Fruit fly (Drosophila melanogaster) whole organism, embryonic: ENCODE data around the gene Ndae1.

Experiments used
- Awh ChIP-seq: fragments of 200-800 bp; sonication (Bioruptor generic); IDR thresholded peaks from 2 replicates; pipeline ENCODE4, ENCODE4 v1.3.6; 2022; ENCODE audit warnings: missing biosample characterization, missing genetic modification characterization
- CG1024 ChIP-seq: fragments of 200-800 bp; sonication (Bioruptor generic); IDR thresholded peaks from 2 replicates; pipeline ENCODE4 v1.3.6; 2022; ENCODE audit warnings: missing biosample characterization, missing genetic modification characterization
- CG10267 ChIP-seq: fragments of 200-800 bp; sonication (Bioruptor generic); optimal IDR thresholded peaks from 2 replicates; lab custom pipeline; 2018; ENCODE audit warnings: missing biosample characterization, mild to moderate bottlenecking, missing genetic modification characterization, moderate library complexity
- CG10979 ChIP-seq: fragments of 200-800 bp; sonication (Bioruptor generic); optimal IDR thresholded peaks from 2 replicates; lab custom pipeline; 2018; ENCODE audit warnings: missing biosample characterization, mild to moderate bottlenecking, missing genetic modification characterization, moderate library complexity
- CG11504 ChIP-seq: fragments of 200-800 bp; sonication (Bioruptor generic); optimal IDR thresholded peaks from 3 replicates; lab custom pipeline; 2019; ENCODE audit warnings: missing biosample characterization, mild to moderate bottlenecking, missing genetic modification characterization, moderate library complexity
- CG12391 ChIP-seq: fragments of 200-800 bp; sonication (Bioruptor generic); optimal IDR thresholded peaks from 3 replicates; lab custom pipeline; 2018; ENCODE audit warnings: missing biosample characterization, mild to moderate bottlenecking, missing genetic modification characterization, moderate library complexity
- CG12744 ChIP-seq: fragments of 200-800 bp; sonication (Bioruptor generic); optimal IDR thresholded peaks from 2 replicates; lab custom pipeline; 2016; ENCODE audit warnings: missing biosample characterization, missing genetic modification characterization
- CG13123 ChIP-seq: fragments of 200-800 bp; sonication (Bioruptor generic); optimal IDR thresholded peaks from 2 replicates; lab custom pipeline; 2016; ENCODE audit warnings: missing biosample characterization, missing genetic modification characterization
- CG13424 ChIP-seq: fragments of 200-800 bp; sonication (Bioruptor generic); optimal IDR thresholded peaks from 2 replicates; lab custom pipeline; 2019; ENCODE audit warnings: missing biosample characterization, mild to moderate bottlenecking, missing genetic modification characterization, moderate library complexity
- CG14441 ChIP-seq: fragments of 200-800 bp; sonication (Bioruptor generic); IDR thresholded peaks from 2 replicates; pipeline ENCODE4 v1.3.6; 2022; ENCODE audit warnings: missing biosample characterization, missing genetic modification characterization
- CG1647 ChIP-seq: fragments of 200-800 bp; sonication (Bioruptor generic); optimal IDR thresholded peaks from 3 replicates; lab custom pipeline; 2016; ENCODE audit warnings: missing biosample characterization, missing genetic modification characterization
- CG16863 ChIP-seq: fragments of 200-800 bp; sonication (Bioruptor generic); optimal IDR thresholded peaks from 3 replicates; lab custom pipeline; 2016; ENCODE audit warnings: missing biosample characterization, missing genetic modification characterization
- CG17361 ChIP-seq: fragments of 200-800 bp; sonication (Bioruptor generic); IDR thresholded peaks from 3 replicates; pipeline ENCODE4 v1.3.6; 2022; ENCODE audit warnings: missing biosample characterization, missing genetic modification characterization
- CG17829 ChIP-seq: fragments of 200-800 bp; optimal IDR thresholded peaks from 2 replicates; lab custom pipeline; 2019; ENCODE audit warnings: missing biosample characterization, mild to moderate bottlenecking, missing genetic modification characterization, moderate library complexity
- CG18476 ChIP-seq: fragments of 200-800 bp; sonication (Bioruptor generic); optimal IDR thresholded peaks from 2 replicates; lab custom pipeline; 2016; ENCODE audit warnings: missing biosample characterization, mild to moderate bottlenecking, missing genetic modification characterization
- CG2875 ChIP-seq: fragments of 200-800 bp; sonication (Bioruptor generic); optimal IDR thresholded peaks from 2 replicates; lab custom pipeline; 2017; ENCODE audit warnings: missing biosample characterization, mild to moderate bottlenecking, missing genetic modification characterization, missing genetic modification reagents
- CG30403 ChIP-seq: fragments of 200-800 bp; sonication (Bioruptor generic); optimal IDR thresholded peaks from 3 replicates; lab custom pipeline; 2016; ENCODE audit warnings: missing biosample characterization, missing genetic modification characterization
- CG33557 ChIP-seq: fragments of 200-800 bp; sonication (Bioruptor generic); optimal IDR thresholded peaks from 2 replicates; lab custom pipeline; 2019; ENCODE audit warnings: missing biosample characterization, mild to moderate bottlenecking, missing genetic modification characterization, moderate library complexity
- CG6254 ChIP-seq: fragments of 200-800 bp; sonication (Bioruptor generic); optimal IDR thresholded peaks from 3 replicates; lab custom pipeline; 2017; ENCODE audit warnings: mild to moderate bottlenecking, missing biosample characterization, missing genetic modification reagents, missing genetic modification characterization
- CG6765 ChIP-seq: fragments of 200-800 bp; sonication (Bioruptor generic); optimal IDR thresholded peaks from 3 replicates; lab custom pipeline; 2017; ENCODE audit warnings: missing biosample characterization, mild to moderate bottlenecking, missing genetic modification characterization
- CG7745 ChIP-seq: fragments of 200-800 bp; sonication (Bioruptor generic); optimal IDR thresholded peaks from 2 replicates; lab custom pipeline; 2018; ENCODE audit warnings: missing biosample characterization, mild to moderate bottlenecking, missing genetic modification characterization, moderate library complexity
- CoRest ChIP-seq: fragments of 200-800 bp; sonication (Bioruptor generic); optimal IDR thresholded peaks from 3 replicates; lab custom pipeline; 2018; ENCODE audit warnings: missing biosample characterization, mild to moderate bottlenecking, missing genetic modification characterization, moderate library complexity
- D ChIP-seq, 2 experiments: fragments of 200-800 bp in 1 of 2; fragments of >200 bp in 1 of 2; sonication (Bioruptor generic) in 1 of 2; optimal IDR thresholded peaks; 2 replicates in 1 of 2; 3 replicates in 1 of 2; lab custom pipeline; 2017; ENCODE audit warnings: mild to moderate bottlenecking in 1 of 2, missing biosample characterization in 1 of 2, missing genetic modification characterization in 1 of 2, missing genetic modification reagents in 1 of 2
- Deaf1 ChIP-seq: fragments of 200-800 bp; optimal IDR thresholded peaks from 3 replicates; lab custom pipeline; 2019; ENCODE audit warnings: missing biosample characterization, mild to moderate bottlenecking, missing genetic modification characterization, moderate library complexity
- E2f1 ChIP-seq: fragments of 200-800 bp; sonication (Bioruptor generic); IDR thresholded peaks from 2 replicates; pipeline ENCODE4 v1.3.6; 2022; ENCODE audit warnings: missing biosample characterization, missing genetic modification characterization
- Gug ChIP-seq: fragments of 200-800 bp; sonication (Bioruptor generic); IDR thresholded peaks from 4 replicates; pipeline ENCODE4 v1.3.6; 2022; ENCODE audit warnings: missing biosample characterization, missing genetic modification characterization
- HLH54F ChIP-seq: fragments of 200-800 bp; sonication (Bioruptor generic); optimal IDR thresholded peaks from 3 replicates; lab custom pipeline; 2016; ENCODE audit warnings: missing biosample characterization, missing genetic modification characterization
- HmgZ ChIP-seq: fragments of 200-800 bp; sonication (Bioruptor generic); optimal IDR thresholded peaks from 2 replicates; lab custom pipeline; 2018; ENCODE audit warnings: missing biosample characterization, mild to moderate bottlenecking, missing genetic modification characterization
- Hr3 ChIP-seq: fragments of 200-800 bp; sonication (Bioruptor generic); optimal IDR thresholded peaks from 3 replicates; lab custom pipeline; 2016; ENCODE audit warnings: missing biosample characterization, missing genetic modification characterization
- Lim3 ChIP-seq: fragments of 200-800 bp; sonication (Bioruptor generic); IDR thresholded peaks from 2 replicates; pipeline ENCODE4 v1.3.6; 2022; ENCODE audit warnings: missing biosample characterization, missing genetic modification characterization
- NFAT ChIP-seq: fragments of 200-800 bp; sonication (Bioruptor generic); IDR thresholded peaks from 2 replicates; pipeline ENCODE4 v1.3.6; 2022; ENCODE audit warnings: missing biosample characterization, missing genetic modification characterization
- Poxn ChIP-seq: fragments of 200-800 bp; sonication (Bioruptor generic); IDR thresholded peaks from 2 replicates; pipeline ENCODE4 v1.3.6; 2022; ENCODE audit warnings: missing biosample characterization, missing genetic modification characterization
- Trl ChIP-seq, 3 experiments: fragments of >200 bp in 2 of 3; fragments of 200-800 bp in 1 of 3; sonication (Bioruptor generic) in 1 of 3; optimal IDR thresholded peaks; 2 replicates in 1 of 3; 3 replicates in 2 of 3; lab custom pipeline; 2016 to 2017; ENCODE audit warnings: missing biosample characterization in 1 of 3, missing genetic modification characterization in 1 of 3
- abd-A ChIP-seq: fragments of 200-800 bp; sonication (Bioruptor generic); optimal IDR thresholded peaks from 3 replicates; lab custom pipeline; 2019; ENCODE audit warnings: missing biosample characterization, mild to moderate bottlenecking, missing genetic modification characterization, moderate library complexity
- bowl ChIP-seq: fragments of 200-800 bp; sonication (Bioruptor generic); IDR thresholded peaks from 2 replicates; pipeline ENCODE4 v1.3.6; 2022; ENCODE audit warnings: missing biosample characterization, missing genetic modification characterization
- chn ChIP-seq: fragments of 200-800 bp; sonication (Bioruptor generic); optimal IDR thresholded peaks from 2 replicates; lab custom pipeline; 2016; ENCODE audit warnings: missing biosample characterization, missing genetic modification characterization
- crp ChIP-seq, 2 experiments: fragments of 200-800 bp; sonication (Bioruptor generic); optimal IDR thresholded peaks; 2 replicates in 1 of 2; 3 replicates in 1 of 2; lab custom pipeline; 2017; ENCODE audit warnings: missing biosample characterization in 2 of 2, missing genetic modification characterization in 2 of 2, mild to moderate bottlenecking in 1 of 2, moderate library complexity in 1 of 2
- dimm ChIP-seq: fragments of 200-800 bp; sonication (Bioruptor generic); IDR thresholded peaks from 2 replicates; pipeline ENCODE4 v1.3.6; 2022; ENCODE audit warnings: missing biosample characterization, missing genetic modification characterization
- fd96Cb ChIP-seq: fragments of 200-800 bp; sonication (Bioruptor generic); optimal IDR thresholded peaks from 2 replicates; lab custom pipeline; 2018; ENCODE audit warnings: missing biosample characterization, mild to moderate bottlenecking, missing genetic modification characterization, moderate library complexity
- gce ChIP-seq: fragments of 200-800 bp; sonication (Bioruptor generic); IDR thresholded peaks from 3 replicates; pipeline ENCODE4 v1.3.6; 2022; ENCODE audit warnings: missing biosample characterization, missing genetic modification characterization
- gcm2 ChIP-seq: fragments of 200-800 bp; sonication (Bioruptor generic); optimal IDR thresholded peaks from 2 replicates; lab custom pipeline; 2016; ENCODE audit warnings: missing biosample characterization, missing genetic modification characterization
- jumu ChIP-seq: fragments of 200-800 bp; sonication (Bioruptor generic); optimal IDR thresholded peaks from 3 replicates; lab custom pipeline; 2016; ENCODE audit warnings: missing biosample characterization, missing genetic modification characterization
- row ChIP-seq: fragments of 200-800 bp; sonication (Bioruptor generic); IDR thresholded peaks from 3 replicates; pipeline ENCODE4 v1.3.6; 2022; ENCODE audit warnings: missing biosample characterization, missing genetic modification characterization
- run ChIP-seq: fragments of 200-800 bp; sonication (Bioruptor generic); optimal IDR thresholded peaks from 3 replicates; lab custom pipeline; 2018; ENCODE audit warnings: missing biosample characterization, mild to moderate bottlenecking, missing genetic modification characterization
- slp2 ChIP-seq: fragments of 200-800 bp; sonication (Bioruptor generic); optimal IDR thresholded peaks from 2 replicates; lab custom pipeline; 2016; ENCODE audit warnings: missing biosample characterization, missing genetic modification characterization
- trem ChIP-seq: fragments of 200-800 bp; optimal IDR thresholded peaks from 3 replicates; lab custom pipeline; 2019; ENCODE audit warnings: missing biosample characterization, mild to moderate bottlenecking, missing genetic modification characterization, moderate library complexity
- twi ChIP-seq: fragments of 200-800 bp; optimal IDR thresholded peaks from 2 replicates; lab custom pipeline; 2019; ENCODE audit warnings: missing biosample characterization, mild to moderate bottlenecking, missing genetic modification characterization, moderate library complexity
- vnd ChIP-seq: fragments of 200-800 bp; sonication (Bioruptor generic); IDR thresholded peaks from 3 replicates; pipeline ENCODE4 v1.3.6; 2022; ENCODE audit warnings: missing biosample characterization, missing genetic modification characterization; ENCODE audit not compliant: partially characterized antibody

Gene Ndae1

dm6 chr2L:7293475-7294332, 44.6 kb upstream of the Ndae1 start (continued):
- TF ChIP-seq CG10267 (peak; percentile 37), bowl (GFP tag; lab: Robert Waterston, UW) (no peak), CG10979 (tag; lab: Kevin White, UChicago) (peak; percentile 69), Poxn (no peak), run (tag; lab: Kevin White, UChicago) (no peak), CG33557 (GFP tag; lab: Kevin White, UChicago) (peak; percentile 80), trem (no peak), CG18476 (GFP tag; lab: Kevin White, UChicago) (peak; percentile 2), HmgZ (tag; lab: Kevin White, UChicago) (no peak), D (optimal IDR thresholded peaks at IDR 0.05; lab: Kevin White, UChicago) (no peak), D (GFP tag; optimal IDR thresholded peaks at IDR 0.05; lab: Kevin White, UChicago) (peak; percentile 62), jumu (GFP tag; lab: Kevin White, UChicago) (no peak), CG6765 (GFP tag; lab: Kevin White, UChicago) (no peak), row (GFP tag; lab: Robert Waterston, UW) (peak; percentile 42; the same call in 2 of the 3 replicates), vnd (GFP tag; lab: Robert Waterston, UW) (no peak), CG2875 (GFP tag; lab: Kevin White, UChicago) (peak; percentile 15), CoRest (tag; lab: Kevin White, UChicago) (peak; percentile 65), Gug (no peak; the same call in 3 of the 4 replicates), gce (GFP tag; lab: Robert Waterston, UW) (no peak), abd-A (tag; lab: Kevin White, UChicago) (no peak), Deaf1 (tag; lab: Kevin White, UChicago) (no peak), CG13424 (tag; lab: Kevin White, UChicago) (peak; percentile 50), Lim3 (GFP tag; lab: Robert Waterston, UW) (no peak), fd96Cb (tag; lab: Kevin White, UChicago) (peak; percentile 46), NFAT (GFP tag; lab: Robert Waterston, UW) (no peak), Trl (optimal IDR thresholded peaks at IDR 0.05; lab: Kevin White, UChicago) (no peak), Trl (GFP tag; optimal IDR thresholded peaks at IDR 0.05; lab: Kevin White, UChicago) (no peak), CG17829 (peak; percentile 62), CG12391 (tag; lab: Kevin White, UChicago) (peak; percentile 64), CG17361 (GFP tag; lab: Robert Waterston, UW) (peak; percentile 75), HLH54F (no peak), E2f1 (GFP tag; lab: Robert Waterston, UW) (0 out of 2 replicates have a peak, but pooled peaks have one; percentile 10), CG1024 (GFP tag; lab: Robert Waterston, UW) (no peak), twi (tag; lab: Kevin White, UChicago) (peak; percentile 16), slp2 (GFP tag; lab: Kevin White, UChicago) (no peak), CG12744 (GFP tag; lab: Kevin White, UChicago) (no peak), Hr3 (GFP tag; lab: Kevin White, UChicago) (peak; percentile 16), CG14441 (GFP tag; lab: Robert Waterston, UW) (no peak), CG13123 (GFP tag; lab: Kevin White, UChicago) (no peak), crp (GFP tag; optimal IDR thresholded peaks at IDR 0.05; lab: Kevin White, UChicago) (no peak), CG16863 (GFP tag; lab: Kevin White, UChicago) (peak; percentile 19), dimm (no peak), Awh (peak; percentile 63), CG7745 (no peak), chn (GFP tag; lab: Kevin White, UChicago) (peak; percentile 20), gcm2 (GFP tag; lab: Kevin White, UChicago) (no peak), CG11504 (tag; lab: Kevin White, UChicago) (peak; percentile 59), CG30403 (GFP tag; lab: Kevin White, UChicago) (peak; percentile 38), CG6254 (GFP tag; lab: Kevin White, UChicago) (peak; percentile 17), CG1647 (GFP tag; lab: Kevin White, UChicago) (no peak)
